Worm (Caenorhabditis elegans): ENCODE data around the gene AH9.1.

Gene AH9.1

DNA sequence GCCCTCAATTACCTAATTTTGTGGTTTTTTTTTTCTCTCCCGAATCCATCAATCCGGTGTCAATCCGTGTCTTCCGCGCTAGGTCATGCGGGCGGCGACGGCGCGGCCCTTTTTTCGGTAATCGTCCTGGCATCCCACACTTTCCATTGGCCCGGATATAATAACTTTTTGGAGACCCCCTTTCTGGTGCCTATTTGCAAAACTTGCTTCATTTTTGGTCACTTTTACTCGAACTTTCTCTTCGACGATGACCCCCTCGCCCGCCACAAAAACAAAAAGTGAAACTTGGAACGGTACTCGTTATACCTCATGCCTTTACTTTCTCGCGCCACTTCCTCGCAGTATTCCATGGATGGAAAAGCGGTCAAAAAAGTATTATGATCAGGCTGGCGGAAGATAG is 32.4 kb downstream of the AH9.1 start:
- TF ChIP-seq dao-5 (tag; optimal IDR thresholded peaks at IDR 0.05), result no peak
- no peak for TF ChIP-seq W03F9.2 (tag; optimal IDR thresholded peaks at IDR 0.05)
- TF ChIP-seq him-1 (tag; optimal IDR thresholded peaks at IDR 0.05), result no peak

DNA sequence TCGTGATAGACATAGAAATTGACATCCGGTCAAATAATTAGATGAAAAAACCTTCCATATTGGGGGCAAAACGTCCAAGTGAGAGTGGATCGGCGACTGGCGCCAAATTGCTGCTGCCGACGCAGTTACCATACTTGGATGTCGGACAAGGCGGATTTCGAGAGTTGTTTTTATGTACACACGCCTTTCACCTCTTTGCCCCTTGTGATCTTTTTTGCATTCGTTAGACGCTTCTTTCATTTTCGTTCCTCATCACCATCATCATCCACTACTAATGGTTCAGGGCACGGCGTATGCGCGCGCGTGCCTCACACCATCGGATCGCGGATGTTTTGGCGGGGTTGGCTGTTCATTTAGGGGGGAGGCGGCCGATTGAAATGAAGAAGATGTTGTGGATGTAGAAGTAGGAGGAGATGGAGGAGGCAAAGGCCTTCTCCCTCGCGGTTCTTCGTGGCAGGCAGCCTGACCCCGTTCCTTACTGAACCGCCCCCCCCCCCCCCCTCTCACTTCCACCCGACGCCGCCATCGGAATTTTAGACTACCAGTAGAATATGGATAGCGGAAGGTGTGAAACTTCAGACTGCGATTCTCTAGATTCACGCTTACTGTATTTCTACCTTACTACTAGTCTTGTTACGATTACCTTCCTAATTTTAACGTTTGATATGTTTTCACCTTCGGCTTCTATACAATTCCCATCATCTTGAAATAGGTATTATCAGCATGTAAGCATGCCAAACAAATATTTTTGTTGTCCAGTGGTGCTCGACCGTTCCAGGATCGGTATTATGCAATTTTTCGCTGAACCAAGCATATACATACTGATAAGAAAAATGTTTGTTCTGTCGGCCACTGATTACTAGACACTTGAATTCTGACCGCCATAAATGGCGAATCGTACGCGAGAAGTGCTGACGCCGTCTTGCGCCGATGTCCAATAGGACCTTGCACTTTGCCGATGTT is 33.1 kb downstream of the AH9.1 start:
- no peak for TF ChIP-seq him-1 (tag; optimal IDR thresholded peaks at IDR 0.05)
- no peak for TF ChIP-seq dao-5 (tag; optimal IDR thresholded peaks at IDR 0.05)
- no peak for TF ChIP-seq W03F9.2 (tag; optimal IDR thresholded peaks at IDR 0.05)

DNA sequence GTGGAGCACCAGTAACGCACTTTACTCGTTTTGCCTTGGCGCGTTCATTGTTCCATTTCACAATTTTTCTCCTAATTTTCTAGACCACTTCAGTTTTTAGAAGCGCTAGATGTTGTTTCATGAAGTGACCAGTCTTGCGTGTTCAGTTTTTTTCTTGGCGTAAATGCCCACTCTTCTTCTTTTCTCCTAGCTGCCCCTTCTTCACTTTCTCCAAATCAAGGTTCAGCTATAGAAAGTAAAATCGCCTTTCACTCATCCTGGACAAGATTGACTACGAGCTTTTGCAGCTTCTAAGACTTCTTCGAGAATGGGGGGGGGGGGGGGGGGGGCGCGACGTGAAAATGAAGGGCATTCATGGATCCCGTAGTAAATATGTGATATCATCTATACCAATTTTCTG is 34.1 kb downstream of the AH9.1 start:
- TF ChIP-seq W03F9.2 (tag; optimal IDR thresholded peaks at IDR 0.05), result no peak
- TF ChIP-seq dao-5 (tag; optimal IDR thresholded peaks at IDR 0.05), result no peak
- TF ChIP-seq him-1 (tag; optimal IDR thresholded peaks at IDR 0.05), result no peak

DNA sequence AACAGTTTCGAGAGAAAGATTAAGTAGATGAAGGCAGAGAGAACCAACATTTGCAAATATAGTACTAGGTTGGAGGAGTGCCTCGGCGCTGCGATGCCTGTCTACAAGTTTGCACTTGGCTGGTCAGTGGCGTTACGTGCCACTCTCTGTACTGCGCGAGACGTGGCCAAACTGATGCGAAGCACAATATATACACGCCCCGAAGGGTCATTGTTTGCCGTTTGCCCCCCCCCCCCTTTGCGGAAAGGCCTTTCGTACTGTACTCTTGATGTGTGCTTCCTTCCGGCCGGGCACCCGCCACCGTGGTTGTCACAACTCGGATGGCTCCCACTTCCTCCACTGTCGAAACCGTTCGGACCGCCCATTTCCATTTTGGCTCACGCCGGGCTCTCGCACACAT is 34.7 kb downstream of the AH9.1 start:
- TF ChIP-seq dao-5 (tag; optimal IDR thresholded peaks at IDR 0.05), result no peak
- no peak for TF ChIP-seq W03F9.2 (tag; optimal IDR thresholded peaks at IDR 0.05)
- TF ChIP-seq him-1 (tag; optimal IDR thresholded peaks at IDR 0.05), result no peak

DNA sequence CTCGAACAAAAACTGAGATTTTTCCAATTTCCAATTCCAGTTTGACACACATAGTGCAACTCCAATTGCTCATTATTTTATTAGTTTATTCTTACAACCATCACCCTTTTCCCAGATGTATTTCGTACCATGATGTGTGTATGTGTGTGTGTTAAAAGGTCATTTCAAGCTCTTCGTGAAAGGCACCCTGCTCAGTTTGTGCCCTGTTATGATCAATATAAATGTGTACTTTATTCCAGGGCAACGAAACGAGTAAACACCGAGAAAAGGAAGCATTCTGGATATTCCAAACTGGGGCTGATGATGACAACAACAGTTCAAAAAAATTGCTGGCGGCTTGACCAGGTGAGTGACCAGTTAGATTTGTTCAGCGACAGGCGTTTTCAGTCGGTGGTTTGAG is 36.1 kb downstream of the AH9.1 start, which contains the start of gene peb-1:
TSS of gene peb-1 (plus strand) at position 301 of the 400 bp plus-strand sequence.
- TF ChIP-seq dao-5 (tag; optimal IDR thresholded peaks at IDR 0.05) (no peak), him-1 (tag; optimal IDR thresholded peaks at IDR 0.05) (no peak), W03F9.2 (tag; optimal IDR thresholded peaks at IDR 0.05) (no peak)

DNA sequence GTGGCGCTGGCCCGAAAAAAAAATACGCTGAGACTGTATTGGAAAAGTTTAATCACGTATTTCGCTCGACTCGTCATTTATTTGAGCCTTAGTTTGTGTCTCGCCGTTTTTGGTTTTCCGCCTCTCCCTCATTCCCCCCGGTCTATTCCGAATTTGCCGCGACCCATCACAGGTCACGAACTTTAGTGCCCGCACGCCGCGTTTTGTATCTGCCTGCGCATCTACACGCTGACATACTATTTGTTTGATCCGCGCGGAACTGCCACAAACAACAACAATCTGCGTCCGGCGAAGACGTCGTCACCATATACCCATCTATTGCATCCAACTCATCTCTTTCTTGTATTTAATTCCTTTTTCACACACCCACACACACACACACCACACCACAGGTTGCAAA is 36.6 kb downstream of the AH9.1 start:
- TF ChIP-seq dao-5 (tag; optimal IDR thresholded peaks at IDR 0.05), result no peak
- TF ChIP-seq W03F9.2 (tag; optimal IDR thresholded peaks at IDR 0.05), result no peak
- no peak for TF ChIP-seq him-1 (tag; optimal IDR thresholded peaks at IDR 0.05)

DNA sequence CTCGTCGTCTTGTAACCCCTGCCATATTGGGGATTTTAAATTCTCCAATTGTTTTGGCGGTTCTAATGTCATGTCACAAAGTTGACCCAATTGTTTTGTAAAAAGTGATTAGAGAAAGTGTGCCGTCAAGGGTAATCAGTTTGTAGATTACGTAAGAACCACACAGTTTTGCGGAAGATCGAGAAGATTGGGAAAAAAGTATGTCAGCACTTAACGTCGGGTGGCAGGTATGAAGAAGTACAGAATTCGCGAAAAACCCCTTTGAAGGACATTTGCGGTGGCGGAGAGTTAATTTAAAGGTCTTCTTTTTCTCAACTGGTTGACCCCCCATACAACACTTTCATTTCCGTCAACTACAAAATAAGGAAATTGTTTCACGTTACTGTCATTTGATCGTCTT is 38.4 kb downstream of the AH9.1 start:
- TF ChIP-seq him-1 (tag; optimal IDR thresholded peaks at IDR 0.05), result no peak
- TF ChIP-seq dao-5 (tag; optimal IDR thresholded peaks at IDR 0.05), result no peak
- no peak for TF ChIP-seq W03F9.2 (tag; optimal IDR thresholded peaks at IDR 0.05)

DNA sequence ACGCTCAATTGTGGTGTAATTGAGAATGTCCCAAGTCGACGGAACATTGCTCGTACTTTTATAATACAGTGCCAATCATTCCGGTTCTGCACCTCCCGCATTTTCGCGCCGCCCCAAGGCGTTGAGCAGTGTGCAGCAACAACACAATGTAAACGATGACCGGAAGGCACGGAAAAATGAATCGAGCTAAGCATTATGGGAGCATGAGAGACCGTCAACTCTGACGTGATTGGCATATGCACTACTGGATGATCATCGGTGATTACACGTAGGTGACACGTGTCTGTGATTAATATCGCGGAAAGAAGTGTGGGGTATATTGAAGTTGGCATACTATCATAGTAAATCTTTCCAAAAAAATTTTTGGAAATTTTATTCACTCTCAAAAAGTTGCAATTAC is 41.8 kb downstream of the AH9.1 start, which contains the start of gene T24C12.4:
TSS of gene T24C12.4 (minus strand) at position 101 of the 400 bp plus-strand sequence.
- TF ChIP-seq W03F9.2 (tag; optimal IDR thresholded peaks at IDR 0.05), result no peak
- no peak for TF ChIP-seq him-1 (tag; optimal IDR thresholded peaks at IDR 0.05)
- no peak for TF ChIP-seq dao-5 (tag; optimal IDR thresholded peaks at IDR 0.05)

DNA sequence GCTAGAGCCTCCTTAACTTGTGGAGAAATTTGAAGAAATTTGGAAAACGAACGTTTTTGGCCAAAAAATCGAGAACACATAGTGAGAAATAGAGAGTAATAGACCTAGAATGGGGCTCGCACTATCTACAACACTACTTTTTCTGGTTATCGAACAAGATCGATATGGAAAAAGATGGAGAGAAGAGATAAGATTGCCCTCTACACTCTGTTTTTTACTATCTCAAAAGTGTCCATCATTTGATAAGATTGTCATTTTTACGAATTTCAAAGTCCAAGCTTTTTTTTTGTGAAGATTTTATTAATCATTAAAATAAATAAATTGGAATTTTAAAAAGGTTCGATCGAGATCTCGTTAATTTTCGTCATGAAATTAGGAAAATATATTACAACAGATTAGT is 43.0 kb downstream of the AH9.1 start, which contains the start of gene T24C12.3:
TSS of gene T24C12.3 (minus strand) at position 134 of the 400 bp plus-strand sequence.
- TF ChIP-seq dao-5 (tag; optimal IDR thresholded peaks at IDR 0.05) (no peak), W03F9.2 (tag; optimal IDR thresholded peaks at IDR 0.05) (no peak), him-1 (tag; optimal IDR thresholded peaks at IDR 0.05) (no peak)

DNA sequence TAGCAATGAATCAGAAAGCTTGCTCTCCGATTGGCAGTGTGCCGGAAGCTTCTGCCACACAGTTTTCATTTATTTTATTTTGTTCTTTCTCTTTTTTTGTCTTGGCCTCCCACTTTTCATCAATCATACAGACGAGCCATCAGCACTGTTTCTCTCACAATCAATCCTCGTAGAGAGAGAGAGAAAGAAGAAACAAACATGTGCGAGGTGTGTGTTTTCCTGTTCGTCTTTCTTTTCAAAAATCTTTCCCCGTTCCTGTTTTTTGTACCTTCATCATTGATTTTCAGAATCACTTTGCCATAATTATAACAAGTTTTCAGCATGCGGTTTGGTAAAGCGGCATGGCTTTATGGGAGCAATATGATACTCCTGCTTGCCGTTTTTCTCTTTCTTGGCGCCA is 47.7 kb downstream of the AH9.1 start, which contains the start of gene T24C12.1:
TSS of gene T24C12.1 (plus strand) at position 301 of the 400 bp plus-strand sequence.
- TF ChIP-seq W03F9.2 (tag; optimal IDR thresholded peaks at IDR 0.05), result no peak
- no peak for TF ChIP-seq him-1 (tag; optimal IDR thresholded peaks at IDR 0.05)
- TF ChIP-seq dao-5 (tag; optimal IDR thresholded peaks at IDR 0.05), result no peak

DNA sequence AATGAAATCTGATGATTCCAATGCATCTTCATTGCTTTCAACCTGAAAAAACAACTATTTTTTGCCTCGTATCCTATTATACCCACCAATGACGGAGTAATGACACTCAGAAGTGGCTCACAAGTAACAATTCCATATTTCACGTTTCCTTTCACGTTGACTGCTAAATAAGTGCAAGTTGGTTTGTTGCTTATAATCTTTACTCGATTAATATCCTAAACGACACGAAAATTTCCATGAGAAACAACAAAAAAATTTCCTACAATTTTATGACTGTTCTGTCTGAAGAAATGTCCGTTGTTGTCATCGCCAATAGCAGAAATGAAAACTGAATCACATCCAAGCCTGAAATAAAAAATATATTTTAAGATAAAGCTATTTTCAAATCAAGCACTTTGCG is 49.4 kb downstream of the AH9.1 start:
- TF ChIP-seq dao-5 (tag; optimal IDR thresholded peaks at IDR 0.05), result no peak
- no peak for TF ChIP-seq W03F9.2 (tag; optimal IDR thresholded peaks at IDR 0.05)
- TF ChIP-seq him-1 (tag; optimal IDR thresholded peaks at IDR 0.05), result no peak
